Worm (Caenorhabditis elegans) whole organism, L4/young adult: Measurements from ENCODE around the gene znfx-1.

ENCODE experiments used
- W03F9.2 ChIP-seq: fragments of 150-350 bp; optimal IDR thresholded peaks from 2 replicates; lab custom pipeline; 2014; ENCODE audit warnings: missing biosample characterization, missing genetic modification characterization
- dao-5 ChIP-seq: sonication (generic microtip); optimal IDR thresholded peaks from 2 replicates; lab custom pipeline; 2016; ENCODE audit warnings: missing genotype, missing genetic modification characterization, moderate library complexity, missing compliant biosample characterization
- him-1 ChIP-seq: sonication (generic microtip); optimal IDR thresholded peaks from 2 replicates; lab custom pipeline; 2016; ENCODE audit warnings: missing genotype, missing genetic modification reagents, missing genetic modification characterization, missing compliant biosample characterization

- TF ChIP-seq him-1 (no peak), dao-5 (tag; lab: Kevin White, UChicago) (no peak), W03F9.2 (no peak)
Observed at ce11 chrII:9251529-9251928, 38.1 kb downstream of the znfx-1 start.
